Worm (Caenorhabditis elegans) whole organism, early embryonic: ENCODE data around the gene C18A11.2.

Experiments
- B0310.2 ChIP-seq: sonication (generic microtip); optimal IDR thresholded peaks from 2 replicates; lab custom pipeline; 2016; ENCODE audit warnings: mild to moderate bottlenecking, missing genetic modification characterization, missing compliant biosample characterization
- F13C5.2 ChIP-seq: sonication (generic microtip); optimal IDR thresholded peaks from 2 replicates; lab custom pipeline; 2017; ENCODE audit warnings: mild to moderate bottlenecking, missing genetic modification characterization, inconsistent platforms, missing compliant biosample characterization
- aly-1 ChIP-seq: sonication (generic microtip); optimal IDR thresholded peaks from 2 replicates; lab custom pipeline; 2016; ENCODE audit warnings: missing genetic modification characterization, missing compliant biosample characterization
- ama-1 ChIP-seq: fragments of 150-350 bp; optimal IDR thresholded peaks from 2 replicates; lab custom pipeline; 2014
- ceh-13 ChIP-seq: fragments of 200-800 bp; sonication (Bioruptor generic); optimal IDR thresholded peaks from 2 replicates; lab custom pipeline; 2018; ENCODE audit warnings: mild to moderate bottlenecking, missing genetic modification characterization, missing compliant biosample characterization
- ceh-36 ChIP-seq: sonication (generic microtip); optimal IDR thresholded peaks from 2 replicates; lab custom pipeline; 2016; ENCODE audit warnings: missing genetic modification characterization, inconsistent platforms, missing compliant biosample characterization
- ets-7 ChIP-seq: sonication (generic microtip); optimal IDR thresholded peaks from 2 replicates; lab custom pipeline; 2016; ENCODE audit warnings: missing genotype, missing genetic modification characterization, missing compliant biosample characterization
- flt-1 ChIP-seq: fragments of 200-800 bp; sonication (Bioruptor generic); IDR thresholded peaks from 2 replicates; pipeline ENCODE4 v1.3.6; 2022; ENCODE audit warnings: missing genetic modification characterization, missing compliant biosample characterization
- hmbx-1 ChIP-seq: sonication (generic microtip); optimal IDR thresholded peaks from 2 replicates; lab custom pipeline; 2016; ENCODE audit warnings: mild to moderate bottlenecking, missing genetic modification characterization, missing compliant biosample characterization
- hmg-4 ChIP-seq: fragments of 200-800 bp; sonication (Bioruptor generic); optimal IDR thresholded peaks from 2 replicates; lab custom pipeline; 2018; ENCODE audit warnings: mild to moderate bottlenecking, missing genetic modification characterization, missing compliant biosample characterization
- hnd-1 ChIP-seq: sonication (generic microtip); optimal IDR thresholded peaks from 2 replicates; lab custom pipeline; 2016; ENCODE audit warnings: missing genetic modification characterization, missing compliant biosample characterization
- pes-1 ChIP-seq: fragments of 200-800 bp; sonication (Bioruptor generic); IDR thresholded peaks from 2 replicates; pipeline ENCODE4 v1.3.6; 2022; ENCODE audit warnings: missing genetic modification reagents, missing genetic modification characterization, missing compliant biosample characterization
- scrt-1 ChIP-seq: fragments of 200-800 bp; sonication (Bioruptor generic); IDR thresholded peaks from 2 replicates; pipeline ENCODE4 v1.3.6; 2022; ENCODE audit warnings: missing genetic modification characterization, missing compliant biosample characterization
- sea-1 ChIP-seq: fragments of 200-800 bp; sonication (Bioruptor generic); conservative IDR thresholded peaks from 2 replicates; pipeline ENCODE4 v1.3.6; 2022; ENCODE audit warnings: missing genetic modification characterization, missing compliant biosample characterization
- tbx-11 ChIP-seq: fragments of 200-800 bp; sonication (Bioruptor generic); IDR thresholded peaks from 2 replicates; pipeline ENCODE4 v1.3.6; 2022; ENCODE audit warnings: missing genetic modification characterization, missing compliant biosample characterization
- tbx-37 ChIP-seq: fragments of 200-800 bp; sonication (Bioruptor generic); conservative IDR thresholded peaks from 2 replicates; pipeline ENCODE4 v1.3.6; 2022; ENCODE audit warnings: missing genetic modification reagents, missing genetic modification characterization, missing compliant biosample characterization
- tra-4 ChIP-seq: sonication (generic microtip); optimal IDR thresholded peaks from 2 replicates; lab custom pipeline; 2017; ENCODE audit warnings: missing genetic modification characterization, missing compliant biosample characterization

The C18A11.2 gene

ce11 chrX:8089916-8090315 is 22.5 kb downstream of the C18A11.2 start:
- TF ChIP-seq scrt-1 (GFP tag; lab: Robert Waterston, UW): no peak
- TF ChIP-seq ama-1 (lab: Kevin White, UChicago): no peak
- no peak for TF ChIP-seq tbx-11
- TF ChIP-seq hnd-1 (tag; lab: Kevin White, UChicago): no peak
- no peak for TF ChIP-seq aly-1 (tag; lab: Kevin White, UChicago)
- TF ChIP-seq ceh-36: no peak
- TF ChIP-seq hmg-4 (GFP tag; lab: Kevin White, UChicago): no peak
- no peak for TF ChIP-seq B0310.2 (tag; lab: Kevin White, UChicago)
- no peak for TF ChIP-seq sea-1 (GFP tag; lab: Robert Waterston, UW)
- TF ChIP-seq flt-1 (GFP tag; lab: Robert Waterston, UW): no peak
- TF ChIP-seq hmbx-1 (tag; lab: Kevin White, UChicago): no peak
- TF ChIP-seq tra-4 (tag; lab: Kevin White, UChicago): no peak

- TF ChIP-seq ama-1 (lab: Kevin White, UChicago) (no peak), hnd-1 (tag; lab: Kevin White, UChicago) (no peak), B0310.2 (tag; lab: Kevin White, UChicago) (no peak), flt-1 (GFP tag; lab: Robert Waterston, UW) (no peak), ets-7 (tag; lab: Kevin White, UChicago) (no peak), aly-1 (tag; lab: Kevin White, UChicago) (no peak), ceh-36 (no peak)
Observed at ce11 chrX:8098813-8099360, 31.5 kb downstream of the C18A11.2 start, which contains the start of gene catp-5. Gene catp-5 (minus strand): TSS chrX:8098863.

- TF ChIP-seq scrt-1 (GFP tag; lab: Robert Waterston, UW) (no peak), aly-1 (tag; lab: Kevin White, UChicago) (no peak), ama-1 (lab: Kevin White, UChicago) (no peak), hnd-1 (tag; lab: Kevin White, UChicago) (no peak), ets-7 (tag; lab: Kevin White, UChicago) (no peak), tbx-11 (no peak)
Observed at ce11 chrX:8103899-8104298, 36.5 kb downstream of the C18A11.2 start, which contains the start of gene K07E3.2. Gene K07E3.2 (plus strand): TSS chrX:8104298.

ce11 chrX:8107921-8108320 is 40.6 kb downstream of the C18A11.2 start, which contains the start of gene K07E3.9:
Gene K07E3.9 (plus strand): TSS chrX:8108221.
- TF ChIP-seq sea-1 (GFP tag; lab: Robert Waterston, UW): no peak
- no peak for TF ChIP-seq ets-7 (tag; lab: Kevin White, UChicago)
- no peak for TF ChIP-seq ceh-13 (GFP tag; lab: Kevin White, UChicago)
- no peak for TF ChIP-seq B0310.2 (tag; lab: Kevin White, UChicago)
- TF ChIP-seq aly-1 (tag; lab: Kevin White, UChicago): no peak
- TF ChIP-seq ama-1 (lab: Kevin White, UChicago): no peak
- TF ChIP-seq tbx-37 (GFP tag; lab: Robert Waterston, UW): no peak
- no peak for TF ChIP-seq hmg-4 (GFP tag; lab: Kevin White, UChicago)
- no peak for TF ChIP-seq tra-4 (tag; lab: Kevin White, UChicago)
- TF ChIP-seq pes-1: no peak

ce11 chrX:8109531-8109930 is 42.2 kb downstream of the C18A11.2 start:
- TF ChIP-seq flt-1 (GFP tag; lab: Robert Waterston, UW) (no peak), hnd-1 (tag; lab: Kevin White, UChicago) (no peak), tbx-37 (GFP tag; lab: Robert Waterston, UW) (no peak), F13C5.2 (no peak), sea-1 (GFP tag; lab: Robert Waterston, UW) (no peak), B0310.2 (tag; lab: Kevin White, UChicago) (no peak), tra-4 (tag; lab: Kevin White, UChicago) (no peak)

- no peak for TF ChIP-seq pes-1
- no peak for TF ChIP-seq hnd-1 (tag; lab: Kevin White, UChicago)
Observed at ce11 chrX:8110193-8110592, 42.8 kb downstream of the C18A11.2 start, which contains the start of gene K07E3.1. Gene K07E3.1 (plus strand): TSS chrX:8110439.

- TF ChIP-seq tra-4 (tag; lab: Kevin White, UChicago) (no peak), B0310.2 (tag; lab: Kevin White, UChicago) (no peak), aly-1 (tag; lab: Kevin White, UChicago) (no peak), hnd-1 (tag; lab: Kevin White, UChicago) (no peak), ceh-13 (GFP tag; lab: Kevin White, UChicago) (no peak), ceh-36 (no peak), hmbx-1 (tag; lab: Kevin White, UChicago) (no peak), tbx-11 (no peak), ama-1 (lab: Kevin White, UChicago) (no peak), scrt-1 (GFP tag; lab: Robert Waterston, UW) (no peak), F13C5.2 (no peak), pes-1 (no peak), ets-7 (tag; lab: Kevin White, UChicago) (no peak), flt-1 (GFP tag; lab: Robert Waterston, UW) (no peak), tbx-37 (GFP tag; lab: Robert Waterston, UW) (no peak), sea-1 (GFP tag; lab: Robert Waterston, UW) (no peak), hmg-4 (GFP tag; lab: Kevin White, UChicago) (no peak)
Observed at ce11 chrX:8116157-8116556, 48.8 kb downstream of the C18A11.2 start, which contains the start of gene hlh-8. Gene hlh-8 (plus strand): TSS chrX:8116457.
